Worm (Caenorhabditis elegans): Measurements from ENCODE around the gene nadk-1.
"Not testable (repeated sequence)": the region's sequence is repeated elsewhere in the genome, so short reads cannot be mapped to it uniquely, and the experiment has no call there.

Gene nadk-1

ce11 chrIV:1443514-1443913, 13.4 kb upstream of the nadk-1 start:
- TF ChIP-seq hmg-20 (GFP tag; IDR thresholded peaks at IDR 0.05) (no peak), repo-1 (tag; optimal IDR thresholded peaks at IDR 0.05) (no peak), pha-4 (tag; optimal IDR thresholded peaks at IDR 0.05) (no peak), zfh-2 (GFP tag; conservative IDR thresholded peaks at IDR 0.05) (no peak), ceh-27 (GFP tag; optimal IDR thresholded peaks at IDR 0.05) (no peak), F39B2.1 (GFP tag; IDR thresholded peaks at IDR 0.05) (no peak), madf-10 (tag; optimal IDR thresholded peaks at IDR 0.05) (no peak), chd-7 (tag; optimal IDR thresholded peaks at IDR 0.05) (no peak), ztf-22 (GFP tag; optimal IDR thresholded peaks at IDR 0.05) (no peak), B0019.2 (GFP tag; conservative IDR thresholded peaks at IDR 0.05) (no peak), cebp-2 (GFP tag; IDR thresholded peaks at IDR 0.05) (no peak), atf-7 (tag; optimal IDR thresholded peaks at IDR 0.05) (no peak), nhr-27 (tag; optimal IDR thresholded peaks at IDR 0.05) (no peak), T07F8.4 (tag; optimal IDR thresholded peaks at IDR 0.05) (no peak), athp-1 (tag; optimal IDR thresholded peaks at IDR 0.05) (no peak), somi-1 (GFP tag; optimal IDR thresholded peaks at IDR 0.05) (no peak), ekl-4 (GFP tag; IDR thresholded peaks at IDR 0.05) (no peak)

- TF ChIP-seq ztf-26 (tag; optimal IDR thresholded peaks at IDR 0.05) (no peak), akir-1 (GFP tag; optimal IDR thresholded peaks at IDR 0.05) (no peak), B0035.1 (tag; optimal IDR thresholded peaks at IDR 0.05) (no peak), zfh-2 (GFP tag; conservative IDR thresholded peaks at IDR 0.05) (peak; percentile 52)
Measured at ce11 chrIV:1443997-1444678, 12.7 kb upstream of the nadk-1 start.

- TF ChIP-seq let-607 (tag; optimal IDR thresholded peaks at IDR 0.05) (no peak), cebp-1 (GFP tag; IDR thresholded peaks at IDR 0.05) (0 out of 2 replicates have a peak, but pooled peaks have one; percentile 20), cebp-1 (tag; optimal IDR thresholded peaks at IDR 0.05) (peak; percentile 75)
Measured at ce11 chrIV:1445920-1446319, 11.0 kb upstream of the nadk-1 start, which contains the start of gene clp-7. Gene clp-7, minus strand, starts transcription at chrIV:1445966.

- TF ChIP-seq rpc-1 (optimal IDR thresholded peaks at IDR 0.05), result not testable (repeated sequence)
- peak; percentile 21 for TF ChIP-seq rpc-1 (tag; optimal IDR thresholded peaks at IDR 0.05)
- peak; percentile 42; the same call in 1 of the 2 replicates for TF ChIP-seq madf-6 (GFP tag; IDR thresholded peaks at IDR 0.05)
- TF ChIP-seq lin-26 (GFP tag; IDR thresholded peaks at IDR 0.05), result peak; percentile 79
- TF ChIP-seq mcd-1 (GFP tag; IDR thresholded peaks at IDR 0.05), result peak; percentile 27; the same call in 1 of the 2 replicates
- 0 out of 2 replicates have a peak, but pooled peaks have one; percentile 31 for TF ChIP-seq pbrm-1 (GFP tag; IDR thresholded peaks at IDR 0.05)
- TF ChIP-seq hmg-1.2 (GFP tag; IDR thresholded peaks at IDR 0.05), result peak; percentile 29; the same call in 1 of the 2 replicates
- peak; percentile 69 for TF ChIP-seq egl-44 (GFP tag; IDR thresholded peaks at IDR 0.05)
Measured at ce11 chrIV:1448528-1448927, 8.3 kb upstream of the nadk-1 start.

- TF ChIP-seq unc-130 (GFP tag; optimal IDR thresholded peaks at IDR 0.05) (no peak), ztf-26 (tag; optimal IDR thresholded peaks at IDR 0.05) (peak; percentile 12)
Measured at ce11 chrIV:1452480-1452879, 4.4 kb upstream of the nadk-1 start.
